Worm (Caenorhabditis elegans): Measurements from ENCODE around the gene F37C4.4.

- no peak for TF ChIP-seq dpl-1 (GFP tag; optimal IDR thresholded peaks at IDR 0.05)
- no peak for TF ChIP-seq aly-2 (tag; optimal IDR thresholded peaks at IDR 0.05)
- TF ChIP-seq unc-62 (GFP tag; optimal IDR thresholded peaks at IDR 0.05 in 1 of 2): no peak
- no peak for TF ChIP-seq unc-62 (tag; optimal IDR thresholded peaks at IDR 0.05)
- no peak for TF ChIP-seq nhr-77 (tag; optimal IDR thresholded peaks at IDR 0.05)
- no peak for TF ChIP-seq ztf-11 (tag; optimal IDR thresholded peaks at IDR 0.05)
- TF ChIP-seq rbr-2 (tag; optimal IDR thresholded peaks at IDR 0.05): no peak
Observed at ce11 chrIV:3853557-3853956, 13.6 kb upstream of the F37C4.4 start.

All from whole organism, L4 larva.